Worm (Caenorhabditis elegans) whole organism, early embryonic: ENCODE results near the gene gcy-12.

Experiments used
- B0310.2 ChIP-seq: sonication (generic microtip); optimal IDR thresholded peaks from 2 replicates; lab custom pipeline; 2016; ENCODE audit warnings: mild to moderate bottlenecking, missing genetic modification characterization, missing compliant biosample characterization
- F13C5.2 ChIP-seq: sonication (generic microtip); optimal IDR thresholded peaks from 2 replicates; lab custom pipeline; 2017; ENCODE audit warnings: mild to moderate bottlenecking, missing genetic modification characterization, inconsistent platforms, missing compliant biosample characterization
- aly-1 ChIP-seq: sonication (generic microtip); optimal IDR thresholded peaks from 2 replicates; lab custom pipeline; 2016; ENCODE audit warnings: missing genetic modification characterization, missing compliant biosample characterization
- ama-1 ChIP-seq: fragments of 150-350 bp; optimal IDR thresholded peaks from 2 replicates; lab custom pipeline; 2014
- ceh-13 ChIP-seq: fragments of 200-800 bp; sonication (Bioruptor generic); optimal IDR thresholded peaks from 2 replicates; lab custom pipeline; 2018; ENCODE audit warnings: mild to moderate bottlenecking, missing genetic modification characterization, missing compliant biosample characterization
- ceh-36 ChIP-seq: sonication (generic microtip); optimal IDR thresholded peaks from 2 replicates; lab custom pipeline; 2016; ENCODE audit warnings: missing genetic modification characterization, inconsistent platforms, missing compliant biosample characterization
- ets-7 ChIP-seq: sonication (generic microtip); optimal IDR thresholded peaks from 2 replicates; lab custom pipeline; 2016; ENCODE audit warnings: missing genotype, missing genetic modification characterization, missing compliant biosample characterization
- flt-1 ChIP-seq: fragments of 200-800 bp; sonication (Bioruptor generic); IDR thresholded peaks from 2 replicates; pipeline ENCODE4 v1.3.6; 2022; ENCODE audit warnings: missing genetic modification characterization, missing compliant biosample characterization
- hmbx-1 ChIP-seq: sonication (generic microtip); optimal IDR thresholded peaks from 2 replicates; lab custom pipeline; 2016; ENCODE audit warnings: mild to moderate bottlenecking, missing genetic modification characterization, missing compliant biosample characterization
- hmg-4 ChIP-seq: fragments of 200-800 bp; sonication (Bioruptor generic); optimal IDR thresholded peaks from 2 replicates; lab custom pipeline; 2018; ENCODE audit warnings: mild to moderate bottlenecking, missing genetic modification characterization, missing compliant biosample characterization
- hnd-1 ChIP-seq: sonication (generic microtip); optimal IDR thresholded peaks from 2 replicates; lab custom pipeline; 2016; ENCODE audit warnings: missing genetic modification characterization, missing compliant biosample characterization
- pes-1 ChIP-seq: fragments of 200-800 bp; sonication (Bioruptor generic); IDR thresholded peaks from 2 replicates; pipeline ENCODE4 v1.3.6; 2022; ENCODE audit warnings: missing genetic modification reagents, missing genetic modification characterization, missing compliant biosample characterization
- scrt-1 ChIP-seq: fragments of 200-800 bp; sonication (Bioruptor generic); IDR thresholded peaks from 2 replicates; pipeline ENCODE4 v1.3.6; 2022; ENCODE audit warnings: missing genetic modification characterization, missing compliant biosample characterization
- sea-1 ChIP-seq: fragments of 200-800 bp; sonication (Bioruptor generic); conservative IDR thresholded peaks from 2 replicates; pipeline ENCODE4 v1.3.6; 2022; ENCODE audit warnings: missing genetic modification characterization, missing compliant biosample characterization
- tbx-11 ChIP-seq: fragments of 200-800 bp; sonication (Bioruptor generic); IDR thresholded peaks from 2 replicates; pipeline ENCODE4 v1.3.6; 2022; ENCODE audit warnings: missing genetic modification characterization, missing compliant biosample characterization
- tbx-37 ChIP-seq: fragments of 200-800 bp; sonication (Bioruptor generic); conservative IDR thresholded peaks from 2 replicates; pipeline ENCODE4 v1.3.6; 2022; ENCODE audit warnings: missing genetic modification reagents, missing genetic modification characterization, missing compliant biosample characterization
- tra-4 ChIP-seq: sonication (generic microtip); optimal IDR thresholded peaks from 2 replicates; lab custom pipeline; 2017; ENCODE audit warnings: missing genetic modification characterization, missing compliant biosample characterization

The gcy-12 gene

ce11 chrII:5358137-5358745 is 46.4 kb downstream of the gcy-12 start, which contains the start of the genes F09E5.11 and bmy-1:
TSS of gene F09E5.11 (minus strand) at chrII:5358187.
TSS of gene bmy-1 (plus strand) at chrII:5358695.
- TF ChIP-seq B0310.2 (tag; lab: Kevin White, UChicago) (no peak), tra-4 (tag; lab: Kevin White, UChicago) (no peak), ceh-36 (tag; lab: Kevin White, UChicago) (no peak), flt-1 (GFP tag; lab: Robert Waterston, UW) (0 out of 2 replicates have a peak, but pooled peaks have one; percentile 11), sea-1 (GFP tag; lab: Robert Waterston, UW) (0 out of 2 replicates have a peak, but pooled peaks have one; percentile 23), scrt-1 (GFP tag; lab: Robert Waterston, UW) (no peak), ets-7 (tag; lab: Kevin White, UChicago) (peak; percentile 23), F13C5.2 (peak; percentile 61), ceh-13 (GFP tag; lab: Kevin White, UChicago) (peak; percentile 21), pes-1 (peak; percentile 74), hmg-4 (GFP tag; lab: Kevin White, UChicago) (peak; percentile 74), tbx-11 (GFP tag; lab: Robert Waterston, UW) (0 out of 2 replicates have a peak, but pooled peaks have one; percentile 42), ama-1 (no peak), aly-1 (tag; lab: Kevin White, UChicago) (no peak), tbx-37 (GFP tag; lab: Robert Waterston, UW) (peak; percentile 79)

DNA sequence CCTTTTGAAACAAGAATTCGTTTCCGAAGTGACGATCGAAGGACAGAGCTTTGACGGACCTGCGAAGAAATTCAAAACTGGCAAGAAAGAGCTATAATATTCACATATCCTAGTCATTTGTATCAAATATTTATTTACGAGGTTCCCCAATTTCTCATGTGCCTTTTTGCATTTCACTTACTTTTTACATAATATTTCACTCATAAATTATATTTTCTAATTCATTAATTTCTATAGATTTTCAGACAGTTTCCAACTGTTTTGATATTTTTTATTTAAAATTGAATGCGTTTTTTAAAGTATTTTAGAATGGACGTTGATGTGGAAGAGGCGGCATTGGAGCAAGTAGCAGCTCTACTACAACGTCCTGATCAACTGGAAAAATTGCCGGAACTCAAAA is 47.4 kb downstream of the gcy-12 start, which contains the start of gene sec-6:
sec-6 (plus strand) TSS at position 301 of the 400 bp plus-strand sequence.
- TF ChIP-seq sea-1 (GFP tag; lab: Robert Waterston, UW) (no peak), hnd-1 (no peak), ceh-13 (GFP tag; lab: Kevin White, UChicago) (no peak), hmg-4 (GFP tag; lab: Kevin White, UChicago) (no peak), tbx-37 (GFP tag; lab: Robert Waterston, UW) (no peak), scrt-1 (GFP tag; lab: Robert Waterston, UW) (no peak), pes-1 (no peak), F13C5.2 (no peak), tbx-11 (GFP tag; lab: Robert Waterston, UW) (no peak), tra-4 (tag; lab: Kevin White, UChicago) (no peak), hmbx-1 (tag; lab: Kevin White, UChicago) (no peak)

- TF ChIP-seq ama-1 (no peak), F13C5.2 (no peak), scrt-1 (GFP tag; lab: Robert Waterston, UW) (no peak), tbx-37 (GFP tag; lab: Robert Waterston, UW) (no peak), ceh-13 (GFP tag; lab: Kevin White, UChicago) (no peak), tbx-11 (GFP tag; lab: Robert Waterston, UW) (no peak), ceh-36 (tag; lab: Kevin White, UChicago) (no peak), aly-1 (tag; lab: Kevin White, UChicago) (no peak), flt-1 (GFP tag; lab: Robert Waterston, UW) (no peak), B0310.2 (tag; lab: Kevin White, UChicago) (no peak), tra-4 (tag; lab: Kevin White, UChicago) (no peak), hnd-1 (no peak), hmg-4 (GFP tag; lab: Kevin White, UChicago) (no peak), ets-7 (tag; lab: Kevin White, UChicago) (no peak)
These were observed 52.7 kb downstream of the gcy-12 start for ce11 chrII:5364516-5364915.

DNA sequence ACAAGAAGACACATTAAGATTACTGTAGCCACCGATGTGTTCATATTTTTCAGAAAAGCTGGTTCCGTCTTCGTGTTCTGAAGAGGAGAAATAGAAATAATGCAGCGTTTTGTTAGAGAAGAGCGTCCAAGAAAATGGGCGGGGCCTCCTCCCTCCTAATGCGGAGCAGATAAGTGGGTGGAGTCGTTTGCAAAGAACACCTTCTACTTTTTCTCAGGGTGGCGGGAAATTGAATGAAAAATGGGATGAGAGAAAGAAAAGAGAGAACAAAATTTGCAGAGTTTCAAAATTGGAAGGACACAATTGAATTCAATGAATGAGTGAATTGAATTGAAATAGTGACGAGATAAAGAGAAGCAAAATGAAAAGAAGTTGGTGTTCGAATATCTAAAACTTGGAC is 53.8 kb downstream of the gcy-12 start, which contains the start of gene F09E5.16:
F09E5.16 (minus strand) TSS at position 101 of the 400 bp plus-strand sequence.
- no peak for TF ChIP-seq hmg-4 (GFP tag; lab: Kevin White, UChicago)
- no peak for TF ChIP-seq ets-7 (tag; lab: Kevin White, UChicago)
- no peak for TF ChIP-seq scrt-1 (GFP tag; lab: Robert Waterston, UW)
- TF ChIP-seq hmbx-1 (tag; lab: Kevin White, UChicago) = no peak
- no peak for TF ChIP-seq flt-1 (GFP tag; lab: Robert Waterston, UW)
- TF ChIP-seq ama-1 = no peak
- TF ChIP-seq hnd-1 = no peak
- no peak for TF ChIP-seq B0310.2 (tag; lab: Kevin White, UChicago)
- no peak for TF ChIP-seq F13C5.2
- no peak for TF ChIP-seq tra-4 (tag; lab: Kevin White, UChicago)
- no peak for TF ChIP-seq aly-1 (tag; lab: Kevin White, UChicago)
- TF ChIP-seq tbx-37 (GFP tag; lab: Robert Waterston, UW) = no peak
- no peak for TF ChIP-seq sea-1 (GFP tag; lab: Robert Waterston, UW)
- TF ChIP-seq tbx-11 (GFP tag; lab: Robert Waterston, UW) = no peak
- no peak for TF ChIP-seq ceh-36 (tag; lab: Kevin White, UChicago)
- no peak for TF ChIP-seq pes-1
- TF ChIP-seq ceh-13 (GFP tag; lab: Kevin White, UChicago) = no peak
